Worm (Caenorhabditis elegans) whole organism, L4/young adult: ENCODE measurements around the gene cdkr-3.

Experiments
- dao-5 ChIP-seq: sonication (generic microtip); optimal IDR thresholded peaks from 2 replicates; lab custom pipeline; 2016; ENCODE audit warnings: missing genotype, missing genetic modification characterization, moderate library complexity, missing compliant biosample characterization
- him-1 ChIP-seq: sonication (generic microtip); optimal IDR thresholded peaks from 2 replicates; lab custom pipeline; 2016; ENCODE audit warnings: missing genotype, missing genetic modification reagents, missing genetic modification characterization, missing compliant biosample characterization

- TF ChIP-seq him-1 (tag; lab: Kevin White, UChicago), result no peak
- TF ChIP-seq dao-5 (tag; lab: Kevin White, UChicago), result no peak
Observed at ce11 chrV:20235231-20235630, 34.7 kb upstream of the cdkr-3 start.
